Fruit fly (Drosophila melanogaster) whole organism, embryonic: Measurements from ENCODE around the gene CG13601.

ENCODE experiments used
- CG11085 ChIP-seq: fragments of 200-800 bp; sonication (Bioruptor generic); IDR thresholded peaks from 2 replicates; pipeline ENCODE4 v1.3.6; 2022; ENCODE audit warnings: missing biosample characterization, missing genetic modification characterization
- CG11504 ChIP-seq: fragments of 200-800 bp; sonication (Bioruptor generic); optimal IDR thresholded peaks from 3 replicates; lab custom pipeline; 2019; ENCODE audit warnings: missing biosample characterization, mild to moderate bottlenecking, missing genetic modification characterization, moderate library complexity
- CG12659 ChIP-seq: fragments of 200-800 bp; sonication (Bioruptor generic); optimal IDR thresholded peaks from 3 replicates; lab custom pipeline; 2017; ENCODE audit warnings: mild to moderate bottlenecking, missing biosample characterization, missing genetic modification reagents, missing genetic modification characterization
- CG13424 ChIP-seq: fragments of 200-800 bp; sonication (Bioruptor generic); optimal IDR thresholded peaks from 2 replicates; lab custom pipeline; 2019; ENCODE audit warnings: missing biosample characterization, mild to moderate bottlenecking, missing genetic modification characterization, moderate library complexity
- CG14860 ChIP-seq: fragments of 200-800 bp; sonication (Bioruptor generic); IDR thresholded peaks from 3 replicates; pipeline ENCODE4 v1.3.6; 2022; ENCODE audit warnings: missing biosample characterization, missing genetic modification characterization; ENCODE audit not compliant: partially characterized antibody
- CG15514 ChIP-seq: fragments of 200-800 bp; sonication (Bioruptor generic); optimal IDR thresholded peaks from 3 replicates; lab custom pipeline; 2017; ENCODE audit warnings: missing biosample characterization, missing genetic modification characterization, mild to moderate bottlenecking, moderate library complexity, missing genetic modification reagents
- CG1603 ChIP-seq: fragments of 200-800 bp; sonication (Bioruptor generic); optimal IDR thresholded peaks from 2 replicates; lab custom pipeline; 2019; ENCODE audit warnings: missing biosample characterization, mild to moderate bottlenecking, missing genetic modification characterization, moderate library complexity
- CG2116 ChIP-seq: fragments of 200-800 bp; sonication (Bioruptor generic); optimal IDR thresholded peaks from 3 replicates; lab custom pipeline; 2018; ENCODE audit warnings: missing biosample characterization, mild to moderate bottlenecking, missing genetic modification characterization
- CG4282 ChIP-seq: fragments of 200-800 bp; sonication (Bioruptor generic); optimal IDR thresholded peaks from 2 replicates; lab custom pipeline; 2016; ENCODE audit warnings: missing biosample characterization, missing genetic modification characterization
- CG6254 ChIP-seq: fragments of 200-800 bp; sonication (Bioruptor generic); optimal IDR thresholded peaks from 3 replicates; lab custom pipeline; 2017; ENCODE audit warnings: mild to moderate bottlenecking, missing biosample characterization, missing genetic modification reagents, missing genetic modification characterization
- CG6689 ChIP-seq: fragments of 200-800 bp; sonication (Bioruptor generic); IDR thresholded peaks from 2 replicates; pipeline ENCODE4 v1.3.6; 2022; ENCODE audit warnings: missing biosample characterization, missing genetic modification characterization
- CG6854 ChIP-seq: fragments of 200-800 bp; sonication (Bioruptor generic); optimal IDR thresholded peaks from 3 replicates; lab custom pipeline; 2017; ENCODE audit warnings: missing biosample characterization, mild to moderate bottlenecking, missing genetic modification characterization
- CG7357 ChIP-seq: fragments of 200-800 bp; sonication (Bioruptor generic); IDR thresholded peaks from 3 replicates; pipeline ENCODE4 v1.3.6; 2022; ENCODE audit warnings: missing biosample characterization, missing genetic modification characterization
- CG7963 ChIP-seq: fragments of 200-800 bp; sonication (Bioruptor generic); IDR thresholded peaks from 3 replicates; pipeline ENCODE4 v1.3.6; 2022; ENCODE audit warnings: missing biosample characterization, missing genetic modification characterization; ENCODE audit not compliant: partially characterized antibody
- CG8281 ChIP-seq: fragments of 200-800 bp; sonication (Bioruptor generic); optimal IDR thresholded peaks from 2 replicates; lab custom pipeline; 2018; ENCODE audit warnings: missing biosample characterization, mild to moderate bottlenecking, missing genetic modification characterization, moderate library complexity
- CTCF ChIP-seq: fragments of 200-800 bp; sonication (Bioruptor generic); optimal IDR thresholded peaks from 2 replicates; lab custom pipeline; 2017; ENCODE audit warnings: missing biosample characterization, mild to moderate bottlenecking, missing genetic modification characterization, moderate library complexity
- Doc3 ChIP-seq: fragments of 200-800 bp; sonication (Bioruptor generic); IDR thresholded peaks from 3 replicates; pipeline ENCODE4 v1.3.6; 2022; ENCODE audit warnings: missing biosample characterization, missing genetic modification characterization; ENCODE audit not compliant: partially characterized antibody
- E2f1 ChIP-seq: fragments of 200-800 bp; sonication (Bioruptor generic); IDR thresholded peaks from 2 replicates; pipeline ENCODE4 v1.3.6; 2022; ENCODE audit warnings: missing biosample characterization, missing genetic modification characterization
- Elba2 ChIP-seq: fragments of 200-800 bp; sonication (Bioruptor generic); optimal IDR thresholded peaks from 3 replicates; lab custom pipeline; 2016; ENCODE audit warnings: missing biosample characterization, missing genetic modification characterization
- Ets97D ChIP-seq: fragments of 200-800 bp; sonication (Bioruptor generic); optimal IDR thresholded peaks from 3 replicates; lab custom pipeline; 2016; ENCODE audit warnings: missing biosample characterization, missing genetic modification characterization
- Hey ChIP-seq: fragments of 200-800 bp; sonication (Bioruptor generic); optimal IDR thresholded peaks from 3 replicates; lab custom pipeline; 2018; ENCODE audit warnings: missing biosample characterization, mild to moderate bottlenecking, missing genetic modification characterization
- Jarid2 ChIP-seq: fragments of 200-800 bp; sonication (Bioruptor generic); optimal IDR thresholded peaks from 3 replicates; lab custom pipeline; 2017; ENCODE audit warnings: mild to moderate bottlenecking, missing biosample characterization, missing genetic modification reagents, missing genetic modification characterization
- MBD-R2 ChIP-seq: fragments of 200-800 bp; sonication (Bioruptor generic); IDR thresholded peaks from 2 replicates; pipeline ENCODE4 v1.3.6; 2022; ENCODE audit warnings: missing biosample characterization, missing genetic modification characterization
- Poxn ChIP-seq: fragments of 200-800 bp; sonication (Bioruptor generic); IDR thresholded peaks from 2 replicates; pipeline ENCODE4 v1.3.6; 2022; ENCODE audit warnings: missing biosample characterization, missing genetic modification characterization
- Scr ChIP-seq: fragments of 200-800 bp; sonication (Bioruptor generic); IDR thresholded peaks from 2 replicates; pipeline ENCODE4 v1.3.6; 2022; ENCODE audit warnings: missing biosample characterization, missing genetic modification characterization; ENCODE audit not compliant: partially characterized antibody
- Spps ChIP-seq: fragments of 200-800 bp; sonication (Bioruptor generic); optimal IDR thresholded peaks from 2 replicates; lab custom pipeline; 2018; ENCODE audit warnings: missing biosample characterization, mild to moderate bottlenecking, missing genetic modification characterization
- Trl ChIP-seq, 3 experiments: fragments of >200 bp in 2 of 3; fragments of 200-800 bp in 1 of 3; sonication (Bioruptor generic) in 1 of 3; optimal IDR thresholded peaks; 2 replicates in 1 of 3; 3 replicates in 2 of 3; lab custom pipeline; 2016 to 2017; ENCODE audit warnings: missing biosample characterization in 1 of 3, missing genetic modification characterization in 1 of 3
- Usf ChIP-seq: fragments of 200-800 bp; sonication (Bioruptor generic); optimal IDR thresholded peaks from 2 replicates; lab custom pipeline; 2017; ENCODE audit warnings: missing genotype, missing biosample characterization, missing genetic modification characterization
- ab ChIP-seq: fragments of 200-800 bp; sonication (Bioruptor generic); optimal IDR thresholded peaks from 2 replicates; lab custom pipeline; 2016; ENCODE audit warnings: missing biosample characterization, missing genetic modification characterization
- cad ChIP-seq: fragments of >200 bp; optimal IDR thresholded peaks from 2 replicates; lab custom pipeline; 2017; ENCODE audit warnings: missing biosample characterization, missing genetic modification characterization
- ci ChIP-seq: fragments of 200-800 bp; sonication (Bioruptor generic); IDR thresholded peaks from 3 replicates; pipeline ENCODE4 v1.3.6; 2022; ENCODE audit warnings: missing biosample characterization, missing genetic modification characterization
- dm ChIP-seq: fragments of 200-800 bp; sonication (Bioruptor generic); optimal IDR thresholded peaks from 3 replicates; lab custom pipeline; 2016; ENCODE audit warnings: missing biosample characterization, missing genetic modification characterization
- dmrt99B ChIP-seq: fragments of 200-800 bp; sonication (Bioruptor generic); optimal IDR thresholded peaks from 2 replicates; lab custom pipeline; 2018; ENCODE audit warnings: missing biosample characterization, mild to moderate bottlenecking, missing genetic modification characterization, moderate library complexity
- eve ChIP-seq, 2 experiments: fragments of >200 bp; optimal IDR thresholded peaks; 2 replicates each; lab custom pipeline; 2017; ENCODE audit warnings: missing biosample characterization in 2 of 2, missing genetic modification characterization in 2 of 2
- h ChIP-seq: fragments of >200 bp; optimal IDR thresholded peaks from 2 replicates; lab custom pipeline; 2017
- insv ChIP-seq, 2 experiments: fragments of 200-800 bp; sonication (Bioruptor generic); optimal IDR thresholded peaks; 3 replicates each; lab custom pipeline; 2016 to 2018; ENCODE audit warnings: missing biosample characterization in 2 of 2, missing genetic modification characterization in 2 of 2
- inv ChIP-seq: fragments of 200-800 bp; sonication (Bioruptor generic); IDR thresholded peaks from 2 replicates; pipeline ENCODE4 v1.3.6; 2022; ENCODE audit warnings: missing biosample characterization, missing genetic modification characterization; ENCODE audit not compliant: partially characterized antibody
- knrl ChIP-seq: fragments of 200-800 bp; sonication (Bioruptor generic); IDR thresholded peaks from 3 replicates; pipeline ENCODE4 v1.3.6; 2022; ENCODE audit warnings: missing biosample characterization, missing genetic modification characterization; ENCODE audit not compliant: partially characterized antibody
- nerfin-1 ChIP-seq: fragments of 200-800 bp; sonication (Bioruptor generic); optimal IDR thresholded peaks from 3 replicates; lab custom pipeline; 2019; ENCODE audit warnings: missing biosample characterization, mild to moderate bottlenecking, missing genetic modification characterization, moderate library complexity
- nom ChIP-seq: fragments of 200-800 bp; sonication (Bioruptor generic); optimal IDR thresholded peaks from 2 replicates; lab custom pipeline; 2017; ENCODE audit warnings: missing biosample characterization, missing genetic modification characterization, mild to moderate bottlenecking, moderate library complexity, missing genetic modification reagents
- odd ChIP-seq: fragments of 200-800 bp; sonication (Bioruptor generic); optimal IDR thresholded peaks from 2 replicates; lab custom pipeline; 2017; ENCODE audit warnings: missing biosample characterization, mild to moderate bottlenecking, missing genetic modification characterization
- row ChIP-seq: fragments of 200-800 bp; sonication (Bioruptor generic); IDR thresholded peaks from 3 replicates; pipeline ENCODE4 v1.3.6; 2022; ENCODE audit warnings: missing biosample characterization, missing genetic modification characterization
- sd ChIP-seq: fragments of 200-800 bp; sonication (Bioruptor generic); optimal IDR thresholded peaks from 3 replicates; lab custom pipeline; 2018; ENCODE audit warnings: missing biosample characterization, mild to moderate bottlenecking, missing genetic modification characterization, moderate library complexity
- sqz ChIP-seq: fragments of 200-800 bp; sonication (Bioruptor generic); optimal IDR thresholded peaks from 3 replicates; lab custom pipeline; 2018; ENCODE audit warnings: missing biosample characterization, mild to moderate bottlenecking, missing genetic modification characterization
- sug ChIP-seq: fragments of 200-800 bp; optimal IDR thresholded peaks from 2 replicates; lab custom pipeline; 2019; ENCODE audit warnings: missing biosample characterization, mild to moderate bottlenecking, missing genetic modification characterization, moderate library complexity
- vvl ChIP-seq: fragments of 200-800 bp; sonication (Bioruptor generic); IDR thresholded peaks from 2 replicates; pipeline ENCODE4 v1.3.6; 2022; ENCODE audit warnings: missing biosample characterization, missing genetic modification characterization
- z ChIP-seq: fragments of 200-800 bp; sonication (Bioruptor generic); IDR thresholded peaks from 3 replicates; pipeline ENCODE4 v1.3.6; 2022; ENCODE audit warnings: missing biosample characterization, missing genetic modification characterization
- zen2 ChIP-seq: fragments of 200-800 bp; sonication (Bioruptor generic); IDR thresholded peaks from 3 replicates; pipeline ENCODE4 v1.3.6; 2022; ENCODE audit warnings: missing biosample characterization, missing genetic modification characterization; ENCODE audit not compliant: partially characterized antibody
- zfh1 ChIP-seq: fragments of 200-800 bp; sonication (Bioruptor generic); IDR thresholded peaks from 3 replicates; pipeline ENCODE4 v1.3.6; 2022; ENCODE audit warnings: missing biosample characterization, missing genetic modification characterization

CG13601 gene

dm6 chr3R:23922502-23923350, 4.7 kb downstream of the CG13601 start, which contains the start of the genes sba and CG31141:
Gene sba, minus strand, starts transcription at chr3R:23922973.
Gene CG31141, plus strand, starts transcription at chr3R:23923300.
- no peak for TF ChIP-seq CG11085
- peak; percentile 14 for TF ChIP-seq CG11504 (tag; lab: Kevin White, UChicago)
- peak; percentile 5 for TF ChIP-seq dm (GFP tag; lab: Kevin White, UChicago)
- TF ChIP-seq nerfin-1 (tag; lab: Kevin White, UChicago) = peak; percentile 90
- TF ChIP-seq CG7963 (GFP tag; lab: Robert Waterston, UW) = peak; percentile 81
- peak; percentile 36 for TF ChIP-seq cad (GFP tag; lab: Kevin White, UChicago)
- peak; percentile 77; the same call in 2 of the 3 replicates for TF ChIP-seq ci
- TF ChIP-seq nom = peak; percentile 63
- no peak for TF ChIP-seq z
- TF ChIP-seq CG1603 (tag; lab: Kevin White, UChicago) = peak; percentile 80
- peak; percentile 67 for TF ChIP-seq Doc3
- no peak for TF ChIP-seq Usf
- peak; percentile 77 to 91 for TF ChIP-seq Trl (optimal IDR thresholded peaks at IDR 0.05; lab: Kevin White, UChicago)
- no peak for TF ChIP-seq Trl (GFP tag; optimal IDR thresholded peaks at IDR 0.05; lab: Kevin White, UChicago)
- peak in 1 of 2 experiments; percentile 4 for TF ChIP-seq insv (GFP tag; optimal IDR thresholded peaks at IDR 0.05; lab: Kevin White, UChicago)
- TF ChIP-seq CG6254 (GFP tag; lab: Kevin White, UChicago) = no peak
- TF ChIP-seq sd = peak; percentile 52
- no peak for TF ChIP-seq CG4282 (GFP tag; lab: Kevin White, UChicago)
- no peak for TF ChIP-seq E2f1 (GFP tag; lab: Robert Waterston, UW)
- peak; percentile 81 for TF ChIP-seq CG14860 (GFP tag; lab: Robert Waterston, UW)
- peak; percentile 68 for TF ChIP-seq sqz (GFP tag; lab: Kevin White, UChicago)
- no peak for TF ChIP-seq CG6689 (GFP tag; lab: Robert Waterston, UW)
- TF ChIP-seq Jarid2 (GFP tag; lab: Kevin White, UChicago) = peak; percentile 90
- no peak for TF ChIP-seq dmrt99B (tag; lab: Kevin White, UChicago)
- TF ChIP-seq CG7357 (GFP tag; lab: Robert Waterston, UW) = no peak
- TF ChIP-seq CG12659 (GFP tag; lab: Kevin White, UChicago) = peak; percentile 84
- peak; percentile 79 for TF ChIP-seq Scr
- TF ChIP-seq Poxn = no peak
- peak; percentile 37 for TF ChIP-seq CTCF (GFP tag; lab: Kevin White, UChicago)
- no peak for TF ChIP-seq eve (GFP tag; optimal IDR thresholded peaks at IDR 0.05; lab: Kevin White, UChicago)
- peak; percentile 45 for TF ChIP-seq vvl
- TF ChIP-seq CG6854 (GFP tag; lab: Kevin White, UChicago) = peak; percentile 26
- TF ChIP-seq row = peak; percentile 43
- TF ChIP-seq CG8281 = no peak
- no peak for TF ChIP-seq Hey (tag; lab: Kevin White, UChicago)
- TF ChIP-seq h (lab: Kevin White, UChicago) = no peak
- TF ChIP-seq CG15514 = peak; percentile 71
- TF ChIP-seq odd (GFP tag; lab: Kevin White, UChicago) = peak; percentile 60
- TF ChIP-seq ab (GFP tag; lab: Kevin White, UChicago) = no peak
- peak; percentile 4 for TF ChIP-seq Spps (tag; lab: Kevin White, UChicago)
- no peak for TF ChIP-seq zfh1
- TF ChIP-seq zen2 = peak; percentile 86
- TF ChIP-seq CG2116 = peak; percentile 34
- peak; percentile 57 for TF ChIP-seq MBD-R2 (GFP tag; lab: Robert Waterston, UW)
- no peak for TF ChIP-seq sug
- TF ChIP-seq CG13424 = no peak
- TF ChIP-seq Ets97D (GFP tag; lab: Kevin White, UChicago) = peak; percentile 84
- peak; percentile 78; the same call in 1 of the 2 replicates for TF ChIP-seq inv
- TF ChIP-seq knrl (GFP tag; lab: Robert Waterston, UW) = peak; percentile 87
- peak; percentile 93 for TF ChIP-seq Elba2
